Worm (Caenorhabditis elegans) whole organism, early embryonic: Measurements from ENCODE around the gene Y80D3A.8.

Experiments
- ceh-13 ChIP-seq: fragments of 200-800 bp; sonication (Bioruptor generic); optimal IDR thresholded peaks from 2 replicates; lab custom pipeline; 2018; ENCODE audit warnings: mild to moderate bottlenecking, missing genetic modification characterization, missing compliant biosample characterization
- ceh-36 ChIP-seq: sonication (generic microtip); optimal IDR thresholded peaks from 2 replicates; lab custom pipeline; 2016; ENCODE audit warnings: missing genetic modification characterization, inconsistent platforms, missing compliant biosample characterization
- ets-7 ChIP-seq: sonication (generic microtip); optimal IDR thresholded peaks from 2 replicates; lab custom pipeline; 2016; ENCODE audit warnings: missing genotype, missing genetic modification characterization, missing compliant biosample characterization
- flt-1 ChIP-seq: fragments of 200-800 bp; sonication (Bioruptor generic); IDR thresholded peaks from 2 replicates; pipeline ENCODE4 v1.3.6; 2022; ENCODE audit warnings: missing genetic modification characterization, missing compliant biosample characterization
- sea-1 ChIP-seq: fragments of 200-800 bp; sonication (Bioruptor generic); conservative IDR thresholded peaks from 2 replicates; pipeline ENCODE4 v1.3.6; 2022; ENCODE audit warnings: missing genetic modification characterization, missing compliant biosample characterization
- tra-4 ChIP-seq: sonication (generic microtip); optimal IDR thresholded peaks from 2 replicates; lab custom pipeline; 2017; ENCODE audit warnings: missing genetic modification characterization, missing compliant biosample characterization

- no peak for TF ChIP-seq flt-1 (GFP tag; lab: Robert Waterston, UW)
- TF ChIP-seq sea-1 (GFP tag; lab: Robert Waterston, UW): no peak
- TF ChIP-seq ets-7 (tag; lab: Kevin White, UChicago): no peak
- TF ChIP-seq ceh-36: no peak
- TF ChIP-seq tra-4 (tag; lab: Kevin White, UChicago): no peak
- no peak for TF ChIP-seq ceh-13 (GFP tag; lab: Kevin White, UChicago)
These were observed 9.7 kb upstream of the Y80D3A.8 start for ce11 chrV:18930748-18931147.
